Worm (Caenorhabditis elegans): Measurements from ENCODE around the gene arf-5.

arf-5 gene

ce11 chrIV:7982024-7982576 lies at the start of gene arf-5:
Gene arf-5, plus strand, starts transcription at chrIV:7982526.
- TF ChIP-seq dve-1 (tag; optimal IDR thresholded peaks at IDR 0.05; ENCODE audit: insufficient read depth), result peak; percentile 40
- TF ChIP-seq daf-16 (GFP tag; optimal IDR thresholded peaks at IDR 0.05), result no peak
- peak; percentile 17 for TF ChIP-seq daf-16 (tag; optimal IDR thresholded peaks at IDR 0.05)
- peak in 1 of 2 experiments; percentile 82 for TF ChIP-seq mdl-1 (tag; optimal IDR thresholded peaks at IDR 0.05)
- 0 out of 2 replicates have a peak, but pooled peaks have one; percentile 7 for TF ChIP-seq hmg-1.1 (GFP tag; IDR thresholded peaks at IDR 0.05)
- peak; percentile 64 for TF ChIP-seq hlh-30 (tag; optimal IDR thresholded peaks at IDR 0.05; ENCODE audit: insufficient read depth)
- TF ChIP-seq nhr-6 (tag; optimal IDR thresholded peaks at IDR 0.05), result peak; percentile 2
- peak; percentile 42 for TF ChIP-seq dpl-1 (GFP tag; optimal IDR thresholded peaks at IDR 0.05)
- peak; percentile 33 for TF ChIP-seq rbr-2 (tag; optimal IDR thresholded peaks at IDR 0.05)
- TF ChIP-seq F10B5.3 (tag; optimal IDR thresholded peaks at IDR 0.05), result no peak
- TF ChIP-seq lsy-2 (tag; optimal IDR thresholded peaks at IDR 0.05), result peak in 1 of 2 experiments; percentile 61
- no peak for TF ChIP-seq tra-1 (GFP tag; IDR thresholded peaks at IDR 0.05)
- peak; percentile 85 for TF ChIP-seq mxl-3 (GFP tag; optimal IDR thresholded peaks at IDR 0.05)
- no peak for TF ChIP-seq unc-62 (GFP tag; optimal IDR thresholded peaks at IDR 0.05 in 1 of 2)
- TF ChIP-seq unc-62 (tag; optimal IDR thresholded peaks at IDR 0.05), result no peak
- TF ChIP-seq F49E8.2 (tag; optimal IDR thresholded peaks at IDR 0.05; ENCODE audit: borderline replicate concordance), result no peak
- TF ChIP-seq T20F7.1 (GFP tag; optimal IDR thresholded peaks at IDR 0.05), result peak; percentile 33
- TF ChIP-seq hlh-11 (tag; optimal IDR thresholded peaks at IDR 0.05), result peak; percentile 31
- TF ChIP-seq mep-1 (tag; optimal IDR thresholded peaks at IDR 0.05), result peak; percentile 53
- TF ChIP-seq lin-39 (tag; optimal IDR thresholded peaks at IDR 0.05), result no peak

ce11 chrIV:7933733-7934132 lies 48.6 kb upstream of the arf-5 start, which contains the start of gene bbs-2:
Gene bbs-2, plus strand, starts transcription at chrIV:7934033.
- TF ChIP-seq nhr-237 (tag; optimal IDR thresholded peaks at IDR 0.05) (no peak), nhr-41 (GFP tag; IDR thresholded peaks at IDR 0.05) (no peak), ztf-11 (tag; optimal IDR thresholded peaks at IDR 0.05) (no peak), lir-3 (tag; optimal IDR thresholded peaks at IDR 0.05) (no peak), ceh-62 (tag; optimal IDR thresholded peaks at IDR 0.05) (no peak), Y105C5A.15 (GFP tag; IDR thresholded peaks at IDR 0.05) (no peak), T26A8.4 (GFP tag; IDR thresholded peaks at IDR 0.05) (no peak), nhr-10 (tag; optimal IDR thresholded peaks at IDR 0.05) (no peak), nhr-77 (tag; optimal IDR thresholded peaks at IDR 0.05) (no peak), sdz-12 (GFP tag; optimal IDR thresholded peaks at IDR 0.05) (no peak), D1046.2 (GFP tag; IDR thresholded peaks at IDR 0.05) (no peak), lin-29 (GFP tag; IDR thresholded peaks at IDR 0.05) (no peak), aly-2 (tag; optimal IDR thresholded peaks at IDR 0.05) (no peak), Y48G9A.11 (GFP tag; IDR thresholded peaks at IDR 0.05) (no peak), mxl-2 (GFP tag; conservative IDR thresholded peaks at IDR 0.05) (no peak), snpc-4 (tag; optimal IDR thresholded peaks at IDR 0.05) (no peak), lin-15B (tag; optimal IDR thresholded peaks at IDR 0.05) (no peak), attf-4 (tag; optimal IDR thresholded peaks at IDR 0.05) (no peak), jun-1 (tag; optimal IDR thresholded peaks at IDR 0.05) (no peak)

- no peak for TF ChIP-seq hlh-30 (tag; optimal IDR thresholded peaks at IDR 0.05; ENCODE audit: insufficient read depth)
- TF ChIP-seq jun-1 (tag; optimal IDR thresholded peaks at IDR 0.05), result no peak
- no peak for TF ChIP-seq ztf-11 (tag; optimal IDR thresholded peaks at IDR 0.05)
Observed at ce11 chrIV:7938834-7939233, 43.5 kb upstream of the arf-5 start, which contains the start of gene F20D12.7. Gene F20D12.7, minus strand, starts transcription at chrIV:7938934.

Data from whole organism, L4 larva.